Fruit fly (Drosophila melanogaster): ENCODE results near the gene CG5126.

CG5126 gene

DNA sequence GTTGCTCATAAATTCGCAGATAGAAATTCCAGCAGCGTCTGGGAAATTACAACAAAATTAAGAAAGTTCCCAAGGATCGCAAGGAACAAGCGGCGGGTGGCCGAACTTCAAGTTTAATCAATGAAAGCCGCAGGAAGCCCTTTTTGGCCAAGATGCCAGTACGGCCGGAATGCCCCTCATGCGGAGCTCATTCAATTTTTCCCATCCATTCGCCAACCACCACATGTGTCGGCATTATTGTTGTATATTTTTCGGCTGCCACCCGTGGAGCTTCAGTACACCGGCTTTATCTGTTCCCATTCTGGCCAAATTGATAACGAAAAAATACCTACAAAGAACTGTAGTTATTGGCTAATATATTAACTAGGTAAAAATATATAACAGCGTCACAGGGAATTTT lies 27.7 kb upstream of the CG5126 start (continued):
- TF ChIP-seq CG13287 (GFP tag; IDR thresholded peaks at IDR 0.05; ENCODE audit: partially characterized antibody): peak; percentile 48

dm6 chr2L:1207432-1207831 lies 23.6 kb upstream of the CG5126 start:
- TF ChIP-seq fd3F (GFP tag; optimal IDR thresholded peaks at IDR 0.05) (no peak), CG43689 (GFP tag; IDR thresholded peaks at IDR 0.05) (0 out of 2 replicates have a peak, but pooled peaks have one; percentile 18), Sox102F (GFP tag; optimal IDR thresholded peaks at IDR 0.05) (peak; percentile 66), CG2116 (GFP tag; optimal IDR thresholded peaks at IDR 0.05) (no peak), ci (GFP tag; IDR thresholded peaks at IDR 0.05) (peak; percentile 81), tio (GFP tag; optimal IDR thresholded peaks at IDR 0.05) (peak; percentile 39), CG7357 (GFP tag; IDR thresholded peaks at IDR 0.05) (peak; percentile 52; the same call in 1 of the 3 replicates), HLH3B (GFP tag; IDR thresholded peaks at IDR 0.05) (peak; percentile 69), CG12391 (tag; optimal IDR thresholded peaks at IDR 0.05) (peak; percentile 43), CG14667 (GFP tag; IDR thresholded peaks at IDR 0.05) (peak; percentile 28; the same call in 1 of the 2 replicates), esg (GFP tag; conservative IDR thresholded peaks at IDR 0.05) (peak; percentile 73), dmrt99B (tag; optimal IDR thresholded peaks at IDR 0.05) (peak; percentile 61), Nf-YA (GFP tag; IDR thresholded peaks at IDR 0.05) (peak; percentile 61), CG31224 (GFP tag; IDR thresholded peaks at IDR 0.05) (peak; percentile 48; the same call in 1 of the 2 replicates), CG30403 (GFP tag; optimal IDR thresholded peaks at IDR 0.05) (peak; percentile 31), Xbp1 (GFP tag; optimal IDR thresholded peaks at IDR 0.05) (peak; percentile 67), zf30C (GFP tag; optimal IDR thresholded peaks at IDR 0.05) (no peak), Hr51 (GFP tag; optimal IDR thresholded peaks at IDR 0.05) (peak in 1 of 2 experiments; percentile 49), fd102C (GFP tag; optimal IDR thresholded peaks at IDR 0.05) (no peak), CG15514 (GFP tag; optimal IDR thresholded peaks at IDR 0.05) (peak; percentile 50), eve (GFP tag; optimal IDR thresholded peaks at IDR 0.05) (peak in 1 of 2 experiments; percentile 67), CG12071 (GFP tag; optimal IDR thresholded peaks at IDR 0.05) (peak; percentile 16), rib (GFP tag; IDR thresholded peaks at IDR 0.05) (0 out of 2 replicates have a peak, but pooled peaks have one; percentile 40), Oli (tag; optimal IDR thresholded peaks at IDR 0.05) (peak; percentile 42), zfh1 (GFP tag; IDR thresholded peaks at IDR 0.05) (peak; percentile 50; the same call in 2 of the 3 replicates), oc (tag; optimal IDR thresholded peaks at IDR 0.05) (no peak), nau (GFP tag; optimal IDR thresholded peaks at IDR 0.05) (peak; percentile 15), ase (GFP tag; IDR thresholded peaks at IDR 0.05) (peak; percentile 49; the same call in 2 of the 3 replicates), NC2α (GFP tag; optimal IDR thresholded peaks at IDR 0.05) (no peak), CG32772 (GFP tag; IDR thresholded peaks at IDR 0.05) (peak; percentile 52), CG32767 (GFP tag; IDR thresholded peaks at IDR 0.05) (peak; percentile 62), Ada2b (GFP tag; IDR thresholded peaks at IDR 0.05) (peak; percentile 78), ham (GFP tag; IDR thresholded peaks at IDR 0.05) (no peak), CG15073 (GFP tag; optimal IDR thresholded peaks at IDR 0.05) (no peak), CG3847 (GFP tag; IDR thresholded peaks at IDR 0.05) (peak; percentile 57; the same call in 1 of the 2 replicates), Dip3 (GFP tag; optimal IDR thresholded peaks at IDR 0.05) (peak; percentile 24), CG14050 (GFP tag; IDR thresholded peaks at IDR 0.05) (peak; percentile 58; the same call in 2 of the 3 replicates), Oaz (GFP tag; IDR thresholded peaks at IDR 0.05) (peak; percentile 58), CG1233 (GFP tag; optimal IDR thresholded peaks at IDR 0.05) (no peak), CG13894 (tag; optimal IDR thresholded peaks at IDR 0.05) (peak; percentile 18), vfl (GFP tag; optimal IDR thresholded peaks at IDR 0.05) (peak; percentile 20), fd96Cb (tag; optimal IDR thresholded peaks at IDR 0.05) (peak; percentile 3), sqz (GFP tag; optimal IDR thresholded peaks at IDR 0.05) (no peak), CG6272 (GFP tag; IDR thresholded peaks at IDR 0.05) (peak; percentile 28; the same call in 1 of the 2 replicates), C15 (GFP tag; IDR thresholded peaks at IDR 0.05) (0 out of 3 replicates have a peak, but pooled peaks have one; percentile 44), MESR4 (GFP tag; optimal IDR thresholded peaks at IDR 0.05) (no peak), Dek (tag; optimal IDR thresholded peaks at IDR 0.05) (peak; percentile 42)

Measured in whole organism, embryonic.